Fruit fly (Drosophila melanogaster) whole organism, adult: ENCODE results near the gene CG32365.

Experiments used
- CG7101 ChIP-seq: fragments of 200-800 bp; sonication (Bioruptor generic); optimal IDR thresholded peaks from 2 replicates; lab custom pipeline; 2018; ENCODE audit warnings: missing biosample characterization, mild to moderate bottlenecking, missing genetic modification characterization, moderate library complexity
- bab1 ChIP-seq: fragments of 200-800 bp; sonication (Bioruptor generic); optimal IDR thresholded peaks from 3 replicates; lab custom pipeline; 2019; ENCODE audit warnings: missing biosample characterization, mild to moderate bottlenecking, missing genetic modification characterization, moderate library complexity
- kay ChIP-seq: fragments of 200-800 bp; sonication (Bioruptor generic); peaks from one replicate; lab custom pipeline; 2016; ENCODE audit warnings: missing biosample characterization, missing genetic modification characterization, borderline replicate concordance
- toe ChIP-seq: fragments of 200-800 bp; sonication (Bioruptor generic); optimal IDR thresholded peaks from 2 replicates; lab custom pipeline; 2016; ENCODE audit warnings: missing biosample characterization, missing genetic modification characterization

The CG32365 gene

DNA sequence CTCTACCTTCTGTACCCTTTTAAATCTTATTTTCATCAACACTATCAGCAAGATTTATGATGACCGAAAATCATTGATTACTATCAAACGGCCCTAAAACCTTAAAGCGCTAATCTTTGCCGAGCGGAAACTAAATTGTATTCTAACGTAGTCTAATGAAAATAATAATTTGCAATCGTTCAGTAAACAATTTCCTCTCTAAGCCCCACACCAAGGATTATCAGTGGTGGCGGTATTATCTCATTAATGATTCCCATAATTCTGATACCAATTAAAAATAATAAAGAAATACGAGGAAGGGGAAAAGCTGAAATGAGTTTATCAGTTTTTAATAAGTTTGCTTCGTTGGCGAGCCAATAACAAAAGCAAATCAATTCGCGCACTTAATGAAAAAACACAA is 75.1 kb downstream of the CG32365 start:
- TF ChIP-seq bab1 (GFP tag; lab: Kevin White, UChicago) (no peak), CG7101 (tag; lab: Kevin White, UChicago) (no peak), kay (GFP tag; lab: Kevin White, UChicago) (peak; percentile 43), toe (GFP tag; lab: Kevin White, UChicago) (no peak)
